Worm (Caenorhabditis elegans) whole organism, mixed stage, embryonic: ENCODE data around the gene chil-23.

ENCODE experiments used
- ham-2 ChIP-seq: fragments of 200-800 bp; sonication (Bioruptor generic); optimal IDR thresholded peaks from 2 replicates; lab custom pipeline; 2018; ENCODE audit warnings: mild to moderate bottlenecking, missing genetic modification characterization, missing compliant biosample characterization
- mab-5 ChIP-seq: fragments of 150-350 bp; optimal IDR thresholded peaks from 2 replicates; lab custom pipeline; 2014; ENCODE audit warnings: missing biosample characterization, missing genetic modification characterization
- unc-39 ChIP-seq: fragments of 150-350 bp; optimal IDR thresholded peaks from 2 replicates; lab custom pipeline; 2014; ENCODE audit warnings: missing biosample characterization, missing genetic modification characterization

ce11 chrII:9516836-9517235 lies 48.4 kb upstream of the chil-23 start, which contains the start of gene gcy-1:
- TF ChIP-seq ham-2 (GFP tag; lab: Kevin White, UChicago) (no peak), mab-5 (tag; lab: Kevin White, UChicago) (no peak), unc-39 (tag; lab: Kevin White, UChicago) (no peak)
